Fruit fly (Drosophila melanogaster) whole organism, embryonic: ENCODE data around the gene CG16953.
A peak's percentile ranks its signal among the peaks of the same experiment; 100 is the strongest.

Experiments used
- CG10147 ChIP-seq: fragments of 200-800 bp; sonication (Bioruptor generic); optimal IDR thresholded peaks from 2 replicates; lab custom pipeline; 2019; ENCODE audit warnings: missing biosample characterization, mild to moderate bottlenecking, missing genetic modification characterization, moderate library complexity
- CG10267 ChIP-seq: fragments of 200-800 bp; sonication (Bioruptor generic); optimal IDR thresholded peaks from 2 replicates; lab custom pipeline; 2018; ENCODE audit warnings: missing biosample characterization, mild to moderate bottlenecking, missing genetic modification characterization, moderate library complexity
- CG13624 ChIP-seq: fragments of 200-800 bp; sonication (Bioruptor generic); optimal IDR thresholded peaks from 2 replicates; lab custom pipeline; 2016; ENCODE audit warnings: missing biosample characterization, missing genetic modification characterization
- CG15514 ChIP-seq: fragments of 200-800 bp; sonication (Bioruptor generic); optimal IDR thresholded peaks from 3 replicates; lab custom pipeline; 2017; ENCODE audit warnings: missing biosample characterization, missing genetic modification characterization, mild to moderate bottlenecking, moderate library complexity, missing genetic modification reagents
- CG1603 ChIP-seq: fragments of 200-800 bp; sonication (Bioruptor generic); optimal IDR thresholded peaks from 2 replicates; lab custom pipeline; 2019; ENCODE audit warnings: missing biosample characterization, mild to moderate bottlenecking, missing genetic modification characterization, moderate library complexity
- CG32767 ChIP-seq: fragments of 200-800 bp; sonication (Bioruptor generic); IDR thresholded peaks from 2 replicates; pipeline ENCODE4 v1.3.6; 2022; ENCODE audit warnings: missing biosample characterization, missing genetic modification characterization
- CG5180 ChIP-seq: fragments of 200-800 bp; sonication (Bioruptor generic); optimal IDR thresholded peaks from 3 replicates; lab custom pipeline; 2017; ENCODE audit warnings: missing biosample characterization, missing genetic modification characterization, mild to moderate bottlenecking, moderate library complexity, missing genetic modification reagents
- CG7786 ChIP-seq: fragments of 200-800 bp; sonication (Bioruptor generic); optimal IDR thresholded peaks from 2 replicates; lab custom pipeline; 2016; ENCODE audit warnings: missing biosample characterization, missing genetic modification characterization
- CG7987 ChIP-seq: fragments of 200-800 bp; sonication (Bioruptor generic); optimal IDR thresholded peaks from 2 replicates; lab custom pipeline; 2018; ENCODE audit warnings: missing biosample characterization, mild to moderate bottlenecking, missing genetic modification characterization, moderate library complexity
- CG9437 ChIP-seq: fragments of 200-800 bp; sonication (Bioruptor generic); optimal IDR thresholded peaks from 2 replicates; lab custom pipeline; 2018; ENCODE audit warnings: missing biosample characterization, mild to moderate bottlenecking, missing genetic modification characterization
- CG9727 ChIP-seq: fragments of 200-800 bp; sonication (Bioruptor generic); optimal IDR thresholded peaks from 3 replicates; lab custom pipeline; 2017; ENCODE audit warnings: missing biosample characterization, mild to moderate bottlenecking, missing genetic modification characterization
- CG9932 ChIP-seq: fragments of 200-800 bp; sonication (Bioruptor generic); IDR thresholded peaks from 2 replicates; pipeline ENCODE4 v1.3.6; 2022; ENCODE audit warnings: missing biosample characterization, missing genetic modification characterization
- Camta ChIP-seq: fragments of 200-800 bp; sonication (Bioruptor generic); optimal IDR thresholded peaks from 2 replicates; lab custom pipeline; 2016; ENCODE audit warnings: missing biosample characterization, missing genetic modification characterization
- Dp ChIP-seq: fragments of 200-800 bp; sonication (Bioruptor generic); optimal IDR thresholded peaks from 2 replicates; lab custom pipeline; 2018; ENCODE audit warnings: missing biosample characterization, mild to moderate bottlenecking, missing genetic modification characterization, moderate library complexity
- Dref ChIP-seq: fragments of 200-800 bp; sonication (Bioruptor generic); IDR thresholded peaks from 2 replicates; pipeline ENCODE4 v1.3.6; 2022; ENCODE audit warnings: missing biosample characterization, missing genetic modification characterization
- E2f2 ChIP-seq: fragments of 200-800 bp; sonication (Bioruptor generic); IDR thresholded peaks from 2 replicates; pipeline ENCODE4 v1.3.6; 2022; ENCODE audit warnings: missing biosample characterization, missing genetic modification characterization
- Ets97D ChIP-seq: fragments of 200-800 bp; sonication (Bioruptor generic); optimal IDR thresholded peaks from 3 replicates; lab custom pipeline; 2016; ENCODE audit warnings: missing biosample characterization, missing genetic modification characterization
- Fer1 ChIP-seq: fragments of 200-800 bp; sonication (Bioruptor generic); optimal IDR thresholded peaks from 2 replicates; lab custom pipeline; 2017; ENCODE audit warnings: missing biosample characterization, mild to moderate bottlenecking, missing genetic modification characterization
- Hand ChIP-seq: fragments of 200-800 bp; sonication (Bioruptor generic); optimal IDR thresholded peaks from 2 replicates; lab custom pipeline; 2017; ENCODE audit warnings: mild to moderate bottlenecking, missing biosample characterization, missing genetic modification reagents, missing genetic modification characterization
- HmgZ ChIP-seq: fragments of 200-800 bp; sonication (Bioruptor generic); optimal IDR thresholded peaks from 2 replicates; lab custom pipeline; 2018; ENCODE audit warnings: missing biosample characterization, mild to moderate bottlenecking, missing genetic modification characterization
- Hr51 ChIP-seq, 2 experiments: fragments of 200-800 bp; sonication (Bioruptor generic); optimal IDR thresholded peaks; 2 replicates in 1 of 2; 3 replicates in 1 of 2; lab custom pipeline; 2016 to 2018; ENCODE audit warnings: missing biosample characterization in 2 of 2, missing genetic modification characterization in 2 of 2, mild to moderate bottlenecking in 1 of 2, moderate library complexity in 1 of 2
- Jarid2 ChIP-seq: fragments of 200-800 bp; sonication (Bioruptor generic); optimal IDR thresholded peaks from 3 replicates; lab custom pipeline; 2017; ENCODE audit warnings: mild to moderate bottlenecking, missing biosample characterization, missing genetic modification reagents, missing genetic modification characterization
- MBD-R2 ChIP-seq: fragments of 200-800 bp; sonication (Bioruptor generic); IDR thresholded peaks from 2 replicates; pipeline ENCODE4 v1.3.6; 2022; ENCODE audit warnings: missing biosample characterization, missing genetic modification characterization
- Opbp ChIP-seq: fragments of 200-800 bp; sonication (Bioruptor generic); IDR thresholded peaks from 3 replicates; pipeline ENCODE4 v1.3.6; 2022; ENCODE audit warnings: missing biosample characterization, missing genetic modification characterization; ENCODE audit not compliant: partially characterized antibody
- Pdp1 ChIP-seq, 2 experiments: fragments of 200-800 bp; sonication (Bioruptor generic); optimal IDR thresholded peaks; 3 replicates each; lab custom pipeline; 2016; ENCODE audit warnings: missing biosample characterization in 2 of 2, missing genetic modification characterization in 2 of 2, mild to moderate bottlenecking in 1 of 2, moderate library complexity in 1 of 2
- Rx ChIP-seq: fragments of 200-800 bp; sonication (Bioruptor generic); IDR thresholded peaks from 2 replicates; pipeline ENCODE4 v1.3.6; 2022; ENCODE audit warnings: missing biosample characterization, missing genetic modification characterization
- Stat92E ChIP-seq, 3 experiments: fragments of >200 bp in 2 of 3; fragments of 200-800 bp in 1 of 3; sonication (Bioruptor generic) in 1 of 3; optimal IDR thresholded peaks; 2 replicates each; lab custom pipeline; 2017 to 2019; ENCODE audit warnings: missing biosample characterization in 3 of 3, missing genetic modification characterization in 3 of 3, mild to moderate bottlenecking in 1 of 3, moderate library complexity in 1 of 3
- aop ChIP-seq: fragments of 200-800 bp; sonication (Bioruptor generic); IDR thresholded peaks from 2 replicates; pipeline ENCODE4 v1.3.6; 2022; ENCODE audit warnings: missing biosample characterization, missing genetic modification characterization
- ap ChIP-seq: fragments of 200-800 bp; sonication (Bioruptor generic); IDR thresholded peaks from 2 replicates; pipeline ENCODE4 v1.3.6; 2022; ENCODE audit warnings: missing biosample characterization, missing genetic modification characterization
- az2 ChIP-seq: fragments of 200-800 bp; sonication (Bioruptor generic); optimal IDR thresholded peaks from 3 replicates; lab custom pipeline; 2016; ENCODE audit warnings: missing biosample characterization, missing genetic modification characterization
- chif ChIP-seq, 2 experiments: fragments of 200-800 bp; sonication (Bioruptor generic); optimal IDR thresholded peaks; 3 replicates each; lab custom pipeline; 2016; ENCODE audit warnings: missing biosample characterization in 2 of 2, missing genetic modification characterization in 2 of 2
- chinmo ChIP-seq: fragments of 200-800 bp; sonication (Bioruptor generic); IDR thresholded peaks from 4 replicates; pipeline ENCODE4 v1.3.6; 2022; ENCODE audit warnings: missing biosample characterization, missing genetic modification characterization; ENCODE audit not compliant: partially characterized antibody
- esg ChIP-seq: fragments of 200-800 bp; sonication (Bioruptor generic); conservative IDR thresholded peaks from 2 replicates; pipeline ENCODE4 v1.3.6; 2022; ENCODE audit warnings: missing biosample characterization, missing genetic modification characterization
- gfzf ChIP-seq: fragments of 200-800 bp; sonication (Bioruptor generic); optimal IDR thresholded peaks from 2 replicates; lab custom pipeline; 2016; ENCODE audit warnings: missing biosample characterization, mild to moderate bottlenecking, missing genetic modification characterization, moderate library complexity
- grn ChIP-seq: fragments of 200-800 bp; sonication (Bioruptor generic); optimal IDR thresholded peaks from 3 replicates; lab custom pipeline; 2017; ENCODE audit warnings: missing biosample characterization, missing genetic modification characterization
- hth ChIP-seq: fragments of >200 bp; optimal IDR thresholded peaks from 2 replicates; lab custom pipeline; 2017; ENCODE audit warnings: inconsistent platforms
- insv ChIP-seq, 2 experiments: fragments of 200-800 bp; sonication (Bioruptor generic); optimal IDR thresholded peaks; 3 replicates each; lab custom pipeline; 2016 to 2018; ENCODE audit warnings: missing biosample characterization in 2 of 2, missing genetic modification characterization in 2 of 2
- inv ChIP-seq: fragments of 200-800 bp; sonication (Bioruptor generic); IDR thresholded peaks from 2 replicates; pipeline ENCODE4 v1.3.6; 2022; ENCODE audit warnings: missing biosample characterization, missing genetic modification characterization; ENCODE audit not compliant: partially characterized antibody
- kah ChIP-seq: fragments of 200-800 bp; sonication (Bioruptor generic); optimal IDR thresholded peaks from 2 replicates; lab custom pipeline; 2018; ENCODE audit warnings: missing biosample characterization, mild to moderate bottlenecking, missing genetic modification characterization
- lab ChIP-seq: fragments of 200-800 bp; sonication (Bioruptor generic); optimal IDR thresholded peaks from 3 replicates; lab custom pipeline; 2017; ENCODE audit warnings: missing biosample characterization, missing genetic modification characterization, mild to moderate bottlenecking, moderate library complexity, missing genetic modification reagents
- nau ChIP-seq: fragments of 200-800 bp; sonication (Bioruptor generic); optimal IDR thresholded peaks from 3 replicates; lab custom pipeline; 2017; ENCODE audit warnings: missing biosample characterization, mild to moderate bottlenecking, missing genetic modification characterization, missing genetic modification reagents
- nerfin-2 ChIP-seq: fragments of 200-800 bp; sonication (Bioruptor generic); IDR thresholded peaks from 2 replicates; pipeline ENCODE4 v1.3.6; 2022; ENCODE audit warnings: missing biosample characterization, missing genetic modification characterization; ENCODE audit not compliant: partially characterized antibody
- phol ChIP-seq: fragments of 200-800 bp; sonication (Bioruptor generic); optimal IDR thresholded peaks from 3 replicates; lab custom pipeline; 2018; ENCODE audit warnings: missing biosample characterization, mild to moderate bottlenecking, missing genetic modification characterization, moderate library complexity
- pita ChIP-seq: fragments of 200-800 bp; sonication (Bioruptor generic); optimal IDR thresholded peaks from 2 replicates; lab custom pipeline; 2017; ENCODE audit warnings: missing biosample characterization, mild to moderate bottlenecking, missing genetic modification characterization
- tna ChIP-seq: fragments of 200-800 bp; sonication (Bioruptor generic); IDR thresholded peaks from 2 replicates; pipeline ENCODE4 v1.3.6; 2022; ENCODE audit warnings: missing biosample characterization, missing genetic modification characterization; ENCODE audit not compliant: partially characterized antibody
- trem ChIP-seq: fragments of 200-800 bp; optimal IDR thresholded peaks from 3 replicates; lab custom pipeline; 2019; ENCODE audit warnings: missing biosample characterization, mild to moderate bottlenecking, missing genetic modification characterization, moderate library complexity
- unc-4 ChIP-seq: fragments of 200-800 bp; sonication (Bioruptor generic); IDR thresholded peaks from 2 replicates; pipeline ENCODE4 v1.3.6; 2022; ENCODE audit warnings: missing biosample characterization, missing genetic modification characterization; ENCODE audit not compliant: partially characterized antibody
- usp ChIP-seq: fragments of >200 bp; optimal IDR thresholded peaks from 2 replicates; lab custom pipeline; 2017; ENCODE audit warnings: missing biosample characterization, missing genetic modification characterization
- wek ChIP-seq: fragments of 200-800 bp; sonication (Bioruptor generic); optimal IDR thresholded peaks from 3 replicates; lab custom pipeline; 2018; ENCODE audit warnings: missing biosample characterization, mild to moderate bottlenecking, missing genetic modification characterization, moderate library complexity

CG16953 gene

dm6 chr3R:20585566-20585965 is at the start of gene CG16953 (continued):
- peak; percentile 50 for TF ChIP-seq trem
- peak in 1 of 2 experiments; percentile 75 for TF ChIP-seq Pdp1 (GFP tag; optimal IDR thresholded peaks at IDR 0.05; lab: Kevin White, UChicago)
- no peak for TF ChIP-seq az2 (GFP tag; lab: Kevin White, UChicago)
- peak; percentile 4 for TF ChIP-seq Fer1
- peak; percentile 20 for TF ChIP-seq CG15514 (GFP tag; lab: Kevin White, UChicago)
- no peak for TF ChIP-seq CG7786 (GFP tag; lab: Kevin White, UChicago)
- TF ChIP-seq Dp (GFP tag; lab: Kevin White, UChicago): peak; percentile 87
- no peak for TF ChIP-seq hth (lab: Kevin White, UChicago)
- TF ChIP-seq gfzf: peak; percentile 84
- no peak for TF ChIP-seq esg
- no peak for TF ChIP-seq Rx (GFP tag; lab: Robert Waterston, UW)
- no peak for TF ChIP-seq chinmo
- TF ChIP-seq CG13624 (GFP tag; lab: Kevin White, UChicago): peak; percentile 41
- peak in 1 of 3 experiments; percentile 45 for TF ChIP-seq Stat92E (GFP tag; optimal IDR thresholded peaks at IDR 0.05; lab: Kevin White, UChicago)
- no peak for TF ChIP-seq aop (GFP tag; lab: Robert Waterston, UW)
- TF ChIP-seq CG10147 (GFP tag; lab: Kevin White, UChicago): no peak
- TF ChIP-seq Ets97D (GFP tag; lab: Kevin White, UChicago): peak; percentile 38
- TF ChIP-seq Camta (GFP tag; lab: Kevin White, UChicago): no peak
- peak; percentile 25 for TF ChIP-seq CG9437
- TF ChIP-seq CG10267 (tag; lab: Kevin White, UChicago): peak; percentile 30
- no peak for TF ChIP-seq ap (GFP tag; lab: Robert Waterston, UW)
- TF ChIP-seq CG32767 (GFP tag; lab: Robert Waterston, UW): no peak
- TF ChIP-seq unc-4 (GFP tag; lab: Robert Waterston, UW): 0 out of 2 replicates have a peak, but pooled peaks have one; percentile 19
- no peak for TF ChIP-seq tna (GFP tag; lab: Robert Waterston, UW)
- TF ChIP-seq usp (GFP tag; lab: Kevin White, UChicago): no peak
- TF ChIP-seq CG1603 (tag; lab: Kevin White, UChicago): peak; percentile 37
- TF ChIP-seq wek (GFP tag; lab: Kevin White, UChicago): no peak
- TF ChIP-seq nerfin-2: no peak
- no peak for TF ChIP-seq CG7987 (GFP tag; lab: Kevin White, UChicago)
- TF ChIP-seq CG9727: no peak
- TF ChIP-seq HmgZ (tag; lab: Kevin White, UChicago): peak; percentile 35
- no peak for TF ChIP-seq kah (GFP tag; lab: Kevin White, UChicago)
- TF ChIP-seq phol (tag; lab: Kevin White, UChicago): peak; percentile 12
- TF ChIP-seq grn: no peak
- no peak for TF ChIP-seq inv
- no peak for TF ChIP-seq Dref
- no peak for TF ChIP-seq insv (GFP tag; optimal IDR thresholded peaks at IDR 0.05; lab: Kevin White, UChicago)
- TF ChIP-seq Opbp (GFP tag; lab: Robert Waterston, UW): no peak
- peak; percentile 92 for TF ChIP-seq E2f2 (GFP tag; lab: Robert Waterston, UW)
- TF ChIP-seq nau: no peak
- no peak for TF ChIP-seq CG9932
- TF ChIP-seq CG5180: no peak
- TF ChIP-seq Hr51 (GFP tag; optimal IDR thresholded peaks at IDR 0.05; lab: Kevin White, UChicago): no peak
- TF ChIP-seq pita (GFP tag; lab: Kevin White, UChicago): no peak
- TF ChIP-seq Hand (GFP tag; lab: Kevin White, UChicago): no peak
- TF ChIP-seq Jarid2 (GFP tag; lab: Kevin White, UChicago): no peak
- TF ChIP-seq chif (GFP tag; optimal IDR thresholded peaks at IDR 0.05; lab: Kevin White, UChicago): no peak
- TF ChIP-seq lab: no peak
- peak; percentile 38; the same call in 1 of the 2 replicates for TF ChIP-seq MBD-R2
